Worm (Caenorhabditis elegans): ENCODE measurements around the gene fbxb-9.
"Not testable (repeated sequence)": the region's sequence is repeated elsewhere in the genome, so short reads cannot be mapped to it uniquely, and the experiment has no call there.

- TF ChIP-seq mab-5 (tag; optimal IDR thresholded peaks at IDR 0.05); nhr-237 (tag; optimal IDR thresholded peaks at IDR 0.05); lsy-2 (tag; optimal IDR thresholded peaks at IDR 0.05); ces-1 (GFP tag; optimal IDR thresholded peaks at IDR 0.05); elt-1 (tag; optimal IDR thresholded peaks at IDR 0.05; ENCODE audit: borderline replicate concordance, insufficient read depth): not testable (repeated sequence)
Measured at ce11 chrIV:11202389-11202788, 40.0 kb upstream of the fbxb-9 start, which contains the start of gene R07H5.11.
